Worm (Caenorhabditis elegans) whole organism, L1 larva: Measurements from ENCODE around the gene dpf-1.

Experiments
- C04F5.9 ChIP-seq: sonication (generic microtip); optimal IDR thresholded peaks from 2 replicates; lab custom pipeline; 2016; ENCODE audit warnings: missing genetic modification characterization, missing compliant biosample characterization
- aly-2 ChIP-seq: fragments of 150-350 bp; optimal IDR thresholded peaks from 2 replicates; lab custom pipeline; 2014; ENCODE audit warnings: missing biosample characterization, missing genetic modification characterization
- ama-1 ChIP-seq: fragments of 150-350 bp; optimal IDR thresholded peaks from 2 replicates; lab custom pipeline; 2014
- blmp-1 ChIP-seq: fragments of 150-350 bp; optimal IDR thresholded peaks from 2 replicates; lab custom pipeline; 2014; ENCODE audit warnings: missing biosample characterization, missing genetic modification characterization
- ceh-63 ChIP-seq: fragments of 200-800 bp; sonication (Bioruptor generic); optimal IDR thresholded peaks from 2 replicates; lab custom pipeline; 2018; ENCODE audit warnings: mild to moderate bottlenecking, missing genetic modification characterization, missing compliant biosample characterization
- ceh-8 ChIP-seq: fragments of 200-800 bp; sonication (Bioruptor generic); optimal IDR thresholded peaks from 2 replicates; lab custom pipeline; 2018; ENCODE audit warnings: mild to moderate bottlenecking, missing genetic modification characterization, moderate library complexity, missing compliant biosample characterization
- ceh-82 ChIP-seq, 3 experiments: fragments of 150-350 bp in 1 of 3; sonication (generic microtip) in 2 of 3; optimal IDR thresholded peaks; 2 replicates each; lab custom pipeline; 2014 to 2017; ENCODE audit warnings: missing biosample characterization in 3 of 3, missing genetic modification characterization in 3 of 3
- ceh-88 ChIP-seq: fragments of 200-800 bp; sonication (Bioruptor generic); IDR thresholded peaks from 2 replicates; pipeline ENCODE4 v1.3.6; 2022; ENCODE audit warnings: missing genetic modification characterization, missing compliant biosample characterization
- ceh-90 ChIP-seq: sonication (generic microtip); optimal IDR thresholded peaks from 2 replicates; lab custom pipeline; 2016; ENCODE audit warnings: missing genetic modification characterization, missing compliant biosample characterization
- dpl-1 ChIP-seq, 3 experiments: fragments of 150-350 bp in 2 of 3; sonication (generic microtip) in 1 of 3; optimal IDR thresholded peaks; 2 replicates each; lab custom pipeline; 2014 to 2017; ENCODE audit warnings: missing biosample characterization in 3 of 3, missing genetic modification characterization in 3 of 3, missing genetic modification reagents in 3 of 3
- efl-1 ChIP-seq, 4 experiments: fragments of 150-350 bp; optimal IDR thresholded peaks in 3 of 4; peaks in 1 of 4; 1 replicate in 1 of 4; 2 replicates in 3 of 4; lab custom pipeline; 2014; ENCODE audit warnings: missing biosample characterization in 2 of 4, missing genetic modification characterization in 2 of 4, missing genetic modification reagents in 2 of 4
- efl-3 ChIP-seq: fragments of 200-800 bp; sonication (Bioruptor generic); optimal IDR thresholded peaks from 2 replicates; lab custom pipeline; 2018; ENCODE audit warnings: mild to moderate bottlenecking, missing genetic modification characterization, missing compliant biosample characterization
- egl-27 ChIP-seq, 2 experiments: fragments of 150-350 bp in 1 of 2; sonication (generic microtip); optimal IDR thresholded peaks; 3 replicates each; lab custom pipeline; 2017 to 2018; ENCODE audit warnings: missing biosample characterization in 2 of 2, missing genetic modification characterization in 2 of 2, missing genetic modification reagents in 2 of 2
- elt-3 ChIP-seq, 6 experiments: fragments of 150-350 bp in 1 of 6; sonication (generic microtip); optimal IDR thresholded peaks; 2 replicates each; lab custom pipeline; 2017 to 2018; ENCODE audit warnings: missing biosample characterization in 6 of 6, missing genetic modification characterization in 6 of 6, inconsistent platforms in 1 of 6
- fkh-10 ChIP-seq: sonication (generic microtip); optimal IDR thresholded peaks from 2 replicates; lab custom pipeline; 2017; ENCODE audit warnings: missing biosample characterization, missing genetic modification reagents, missing genetic modification characterization
- fkh-4 ChIP-seq: sonication (generic microtip); optimal IDR thresholded peaks from 2 replicates; lab custom pipeline; 2016; ENCODE audit warnings: missing compliant biosample characterization, missing genetic modification characterization, borderline replicate concordance
- fos-1 ChIP-seq: fragments of 150-350 bp; optimal IDR thresholded peaks from 2 replicates; lab custom pipeline; 2014; ENCODE audit warnings: missing biosample characterization, missing genetic modification characterization
- hlh-17 ChIP-seq: fragments of 200-800 bp; sonication (Bioruptor generic); optimal IDR thresholded peaks from 2 replicates; lab custom pipeline; 2018; ENCODE audit warnings: missing genetic modification characterization, mild to moderate bottlenecking, missing compliant biosample characterization, moderate library complexity, borderline replicate concordance
- hlh-4 ChIP-seq: sonication (generic microtip); optimal IDR thresholded peaks from 2 replicates; lab custom pipeline; 2016; ENCODE audit warnings: mild to moderate bottlenecking, missing genetic modification characterization, missing compliant biosample characterization
- hpl-2 ChIP-seq: fragments of 150-350 bp; optimal IDR thresholded peaks from 2 replicates; lab custom pipeline; 2014; ENCODE audit warnings: missing biosample characterization, missing genetic modification reagents, missing genetic modification characterization
- jun-1 ChIP-seq: fragments of 150-350 bp; optimal IDR thresholded peaks from 2 replicates; lab custom pipeline; 2014; ENCODE audit warnings: missing biosample characterization, missing genetic modification reagents, missing genetic modification characterization
- lin-13 ChIP-seq: fragments of 150-350 bp; optimal IDR thresholded peaks from 2 replicates; lab custom pipeline; 2014; ENCODE audit warnings: missing biosample characterization, missing genetic modification reagents, missing genetic modification characterization
- lin-35 ChIP-seq, 2 experiments: fragments of 150-350 bp; optimal IDR thresholded peaks; 2 replicates each; lab custom pipeline; 2014; ENCODE audit warnings: missing biosample characterization in 2 of 2, missing genetic modification characterization in 2 of 2, missing genetic modification reagents in 2 of 2
- lin-39 ChIP-seq: fragments of 150-350 bp; optimal IDR thresholded peaks from 2 replicates; lab custom pipeline; 2014; ENCODE audit warnings: missing biosample characterization, missing genetic modification reagents, missing genetic modification characterization
- lir-3 ChIP-seq: sonication (generic microtip); optimal IDR thresholded peaks from 2 replicates; lab custom pipeline; 2016; ENCODE audit warnings: mild to moderate bottlenecking, missing genetic modification characterization, moderate library complexity, missing compliant biosample characterization; ENCODE audit not compliant: poor library complexity
- mab-9 ChIP-seq: fragments of 200-800 bp; sonication (Bioruptor generic); IDR thresholded peaks from 2 replicates; pipeline ENCODE4 v1.3.6; 2022; ENCODE audit warnings: missing genetic modification reagents, missing genetic modification characterization, missing compliant biosample characterization
- mep-1 ChIP-seq: fragments of 150-350 bp; optimal IDR thresholded peaks from 2 replicates; lab custom pipeline; 2014; ENCODE audit warnings: missing biosample characterization, missing genetic modification characterization
- nhr-11 ChIP-seq: fragments of 150-350 bp; optimal IDR thresholded peaks from 2 replicates; lab custom pipeline; 2014; ENCODE audit warnings: missing biosample characterization, missing genetic modification characterization
- nhr-12 ChIP-seq: sonication (generic microtip); optimal IDR thresholded peaks from 2 replicates; lab custom pipeline; 2017; ENCODE audit warnings: missing biosample characterization, missing genetic modification characterization
- nhr-19 ChIP-seq: fragments of 200-800 bp; sonication (Bioruptor generic); conservative IDR thresholded peaks from 2 replicates; pipeline ENCODE4 v1.3.6; 2022; ENCODE audit warnings: missing genetic modification characterization, missing compliant biosample characterization
- nhr-20 ChIP-seq: sonication (generic microtip); optimal IDR thresholded peaks from 2 replicates; lab custom pipeline; 2016; ENCODE audit warnings: mild to moderate bottlenecking, missing genetic modification characterization, missing compliant biosample characterization
- nhr-28 ChIP-seq: fragments of 150-350 bp; optimal IDR thresholded peaks from 2 replicates; lab custom pipeline; 2014; ENCODE audit warnings: missing biosample characterization, missing genetic modification characterization
- nhr-47 ChIP-seq: sonication (generic microtip); optimal IDR thresholded peaks from 2 replicates; lab custom pipeline; 2016; ENCODE audit warnings: mild to moderate bottlenecking, missing genetic modification characterization, moderate library complexity, missing compliant biosample characterization
- nhr-71 ChIP-seq: sonication (generic microtip); optimal IDR thresholded peaks from 2 replicates; lab custom pipeline; 2016; ENCODE audit warnings: mild to moderate bottlenecking, missing genetic modification characterization, moderate library complexity, missing compliant biosample characterization
- nhr-76 ChIP-seq: sonication (generic microtip); optimal IDR thresholded peaks from 2 replicates; lab custom pipeline; 2017; ENCODE audit warnings: missing biosample characterization, missing genetic modification characterization
- nhr-77 ChIP-seq: fragments of 150-350 bp; optimal IDR thresholded peaks from 2 replicates; lab custom pipeline; 2014; ENCODE audit warnings: missing biosample characterization, missing genetic modification characterization
- nhr-84 ChIP-seq: sonication (generic microtip); optimal IDR thresholded peaks from 2 replicates; lab custom pipeline; 2017; ENCODE audit warnings: missing biosample characterization, missing genetic modification characterization
- pag-3 ChIP-seq: sonication (generic microtip); optimal IDR thresholded peaks from 2 replicates; lab custom pipeline; 2017; ENCODE audit warnings: missing genetic modification characterization, mild to moderate bottlenecking, missing compliant biosample characterization, antibody characterized with exemption, borderline replicate concordance; ENCODE audit not compliant: insufficient read depth
- skn-1 ChIP-seq: fragments of 150-350 bp; optimal IDR thresholded peaks from 2 replicates; lab custom pipeline; 2014; ENCODE audit warnings: missing biosample characterization, missing genetic modification characterization
- snpc-4 ChIP-seq: fragments of 150-350 bp; optimal IDR thresholded peaks from 2 replicates; lab custom pipeline; 2014; ENCODE audit warnings: missing biosample characterization, missing genetic modification characterization
- snu-23 ChIP-seq: sonication (generic microtip); optimal IDR thresholded peaks from 2 replicates; lab custom pipeline; 2016; ENCODE audit warnings: missing genetic modification characterization, missing compliant biosample characterization
- sup-37 ChIP-seq: fragments of 200-800 bp; sonication (Bioruptor generic); optimal IDR thresholded peaks from 2 replicates; lab custom pipeline; 2018; ENCODE audit warnings: mild to moderate bottlenecking, missing genetic modification characterization, missing compliant biosample characterization
- swsn-7 ChIP-seq: sonication (generic microtip); optimal IDR thresholded peaks from 2 replicates; lab custom pipeline; 2016; ENCODE audit warnings: missing genetic modification characterization, missing compliant biosample characterization
- tlp-1 ChIP-seq: fragments of 150-350 bp; optimal IDR thresholded peaks from 2 replicates; lab custom pipeline; 2014; ENCODE audit warnings: missing biosample characterization, missing genetic modification characterization
- unc-30 ChIP-seq: sonication (generic microtip); optimal IDR thresholded peaks from 2 replicates; lab custom pipeline; 2017; ENCODE audit warnings: missing biosample characterization, missing genetic modification characterization
- unc-62 ChIP-seq: fragments of 150-350 bp; optimal IDR thresholded peaks from 2 replicates; lab custom pipeline; 2014; ENCODE audit warnings: missing biosample characterization, missing genetic modification reagents, missing genetic modification characterization
- unc-86 ChIP-seq: sonication (generic microtip); optimal IDR thresholded peaks from 2 replicates; lab custom pipeline; 2016; ENCODE audit warnings: missing genetic modification characterization, missing compliant biosample characterization
- unc-98 ChIP-seq: fragments of 200-800 bp; sonication (Bioruptor generic); IDR thresholded peaks from 2 replicates; pipeline ENCODE4 v1.3.6; 2022; ENCODE audit warnings: missing genetic modification characterization, missing compliant biosample characterization
- vab-15 ChIP-seq: sonication (generic microtip); optimal IDR thresholded peaks from 2 replicates; lab custom pipeline; 2017; ENCODE audit warnings: missing genotype, mild to moderate bottlenecking, missing genetic modification characterization, missing compliant biosample characterization
- xbp-1 ChIP-seq: sonication (generic microtip); optimal IDR thresholded peaks from 2 replicates; lab custom pipeline; 2016; ENCODE audit warnings: missing genetic modification characterization, missing compliant biosample characterization
- ztf-11 ChIP-seq, 2 experiments: sonication (generic microtip); optimal IDR thresholded peaks; 2 replicates each; lab custom pipeline; 2016 to 2017; ENCODE audit warnings: missing genetic modification characterization in 2 of 2, missing biosample characterization in 1 of 2, missing compliant biosample characterization in 1 of 2

Gene dpf-1

ce11 chrV:15465032-15465727, 5.9 kb upstream of the dpf-1 start, which contains the start of gene pqn-71 (continued):
- TF ChIP-seq C04F5.9 (peak; percentile 37), elt-3 (tag; optimal IDR thresholded peaks at IDR 0.05; lab: Kevin White, UChicago) (peak in 2 of 6 experiments; percentile 45 to 72), nhr-20 (peak; percentile 85), nhr-84 (no peak), ceh-8 (GFP tag; lab: Kevin White, UChicago) (no peak), dpl-1 (GFP tag; optimal IDR thresholded peaks at IDR 0.05; lab: Kevin White, UChicago) (peak; percentile 39 to 58 (median 48)), nhr-28 (tag; lab: Kevin White, UChicago) (no peak), unc-86 (peak; percentile 42), ztf-11 (tag; optimal IDR thresholded peaks at IDR 0.05; lab: Kevin White, UChicago) (peak in 1 of 2 experiments; percentile 38), unc-98 (GFP tag; lab: Robert Waterston, UW) (0 out of 2 replicates have a peak, but pooled peaks have one; percentile 25), fos-1 (tag; lab: Kevin White, UChicago) (peak; percentile 47), ceh-90 (tag; lab: Kevin White, UChicago) (peak; percentile 25), nhr-11 (tag; lab: Kevin White, UChicago) (no peak), ceh-63 (GFP tag; lab: Kevin White, UChicago) (no peak), ceh-82 (tag; optimal IDR thresholded peaks at IDR 0.05; lab: Kevin White, UChicago) (peak; percentile 41 to 65 (median 50)), blmp-1 (tag; lab: Kevin White, UChicago) (peak; percentile 32), egl-27 (tag; optimal IDR thresholded peaks at IDR 0.05; lab: Kevin White, UChicago) (no peak), fkh-4 (tag; lab: Kevin White, UChicago) (no peak), tlp-1 (tag; lab: Kevin White, UChicago) (no peak), hlh-17 (no peak), snpc-4 (peak; percentile 55), ama-1 (lab: Kevin White, UChicago) (no peak), efl-3 (GFP tag; lab: Kevin White, UChicago) (peak; percentile 22), nhr-19 (peak; percentile 80), hpl-2 (GFP tag; lab: Kevin White, UChicago) (peak; percentile 79), vab-15 (tag; lab: Kevin White, UChicago) (peak; percentile 2), fkh-10 (no peak), lin-39 (tag; lab: Kevin White, UChicago) (no peak), skn-1 (tag; lab: Kevin White, UChicago) (peak; percentile 49), jun-1 (tag; lab: Kevin White, UChicago) (peak; percentile 83), swsn-7 (tag; lab: Kevin White, UChicago) (peak; percentile 78), hlh-4 (no peak), snu-23 (peak; percentile 90), nhr-71 (tag; lab: Kevin White, UChicago) (peak; percentile 89), lir-3 (tag; lab: Kevin White, UChicago) (peak; percentile 44), nhr-77 (tag; lab: Kevin White, UChicago) (peak; percentile 86), sup-37 (GFP tag; lab: Kevin White, UChicago) (peak; percentile 41), nhr-47 (tag; lab: Kevin White, UChicago) (peak; percentile 91), lin-13 (GFP tag; lab: Kevin White, UChicago) (peak; percentile 54), ceh-88 (0 out of 2 replicates have a peak, but pooled peaks have one; percentile 43), nhr-76 (tag; lab: Kevin White, UChicago) (no peak), aly-2 (tag; lab: Kevin White, UChicago) (peak; percentile 39), pag-3 (tag; lab: Kevin White, UChicago) (no peak), nhr-12 (tag; lab: Kevin White, UChicago) (no peak), lin-35 (GFP tag; optimal IDR thresholded peaks at IDR 0.05; lab: Kevin White, UChicago) (peak; percentile 42 to 75), mab-9 (GFP tag; lab: Robert Waterston, UW) (0 out of 2 replicates have a peak, but pooled peaks have one; percentile 8), mep-1 (tag; lab: Kevin White, UChicago) (peak; percentile 88), efl-1 (optimal IDR thresholded peaks at IDR 0.05; lab: Kevin White, UChicago) (peak; percentile 42 to 68), efl-1 (GFP tag; optimal IDR thresholded peaks at IDR 0.05 in 1 of 2; lab: Kevin White, UChicago) (peak; percentile 42 to 96), unc-30 (tag; lab: Kevin White, UChicago) (no peak), unc-62 (GFP tag; lab: Kevin White, UChicago) (no peak), xbp-1 (tag; lab: Kevin White, UChicago) (peak; percentile 65)
